Worm (Caenorhabditis elegans): ENCODE results near the gene C16H3.3.

- TF ChIP-seq nhr-6 (tag; optimal IDR thresholded peaks at IDR 0.05) (no peak), aly-2 (tag; optimal IDR thresholded peaks at IDR 0.05) (no peak), mdl-1 (tag; optimal IDR thresholded peaks at IDR 0.05) (peak; percentile 30 to 66), lsy-2 (tag; optimal IDR thresholded peaks at IDR 0.05) (peak in 1 of 2 experiments; percentile 28)
These were observed 28.6 kb upstream of the C16H3.3 start for ce11 chrX:17638460-17638859.
